Worm (Caenorhabditis elegans): ENCODE measurements around the gene perm-1.

perm-1 gene

DNA sequence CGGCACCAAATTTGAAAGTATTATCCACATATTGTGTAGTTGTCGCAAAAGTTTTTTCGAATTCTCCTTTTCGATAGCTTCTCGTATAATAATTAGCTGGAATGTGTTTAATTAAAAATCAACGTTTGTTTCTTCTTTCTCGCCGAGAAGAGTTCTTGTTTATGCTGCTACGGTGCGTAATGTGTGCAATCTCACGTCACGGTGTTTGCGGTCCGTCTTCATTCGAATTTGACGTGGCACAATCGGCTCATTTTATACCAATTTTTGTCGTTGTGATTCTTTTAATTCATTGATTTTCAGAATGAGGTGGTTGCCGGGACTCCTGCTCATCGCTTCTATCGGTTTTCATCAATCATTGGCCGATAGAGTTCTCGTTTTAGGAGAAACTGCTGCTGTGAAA is 16.4 kb upstream of the perm-1 start, which contains the start of gene ostb-1 (continued):
- TF ChIP-seq nhr-6 (tag; optimal IDR thresholded peaks at IDR 0.05) = no peak

DNA sequence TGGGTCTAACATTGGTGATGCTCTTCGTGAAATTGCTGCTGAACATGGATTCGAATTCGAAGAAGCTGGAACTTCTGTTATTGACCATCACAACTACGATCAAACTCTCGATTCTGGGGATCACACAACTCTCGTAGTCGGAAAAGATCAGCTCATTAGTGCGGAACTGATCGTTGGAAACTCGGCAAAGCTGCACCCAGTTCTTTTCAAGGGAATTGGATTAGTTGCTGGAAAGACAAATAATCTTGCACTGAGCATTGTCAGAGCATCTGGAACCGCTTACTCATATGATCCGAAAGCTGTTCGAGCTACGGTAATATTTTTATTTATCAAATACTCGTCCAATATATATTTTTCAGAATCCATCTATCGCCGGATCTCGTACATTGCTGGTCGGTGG is 15.7 kb upstream of the perm-1 start:
- TF ChIP-seq snpc-4 (tag; optimal IDR thresholded peaks at IDR 0.05) = no peak
- TF ChIP-seq aha-1 (tag) = peak; percentile 66
- TF ChIP-seq unc-62 (GFP tag; optimal IDR thresholded peaks at IDR 0.05 in 1 of 2) = peak in 1 of 2 experiments; percentile 50
- TF ChIP-seq unc-62 (tag; optimal IDR thresholded peaks at IDR 0.05) = no peak
- TF ChIP-seq nhr-28 (tag; optimal IDR thresholded peaks at IDR 0.05) = no peak

DNA sequence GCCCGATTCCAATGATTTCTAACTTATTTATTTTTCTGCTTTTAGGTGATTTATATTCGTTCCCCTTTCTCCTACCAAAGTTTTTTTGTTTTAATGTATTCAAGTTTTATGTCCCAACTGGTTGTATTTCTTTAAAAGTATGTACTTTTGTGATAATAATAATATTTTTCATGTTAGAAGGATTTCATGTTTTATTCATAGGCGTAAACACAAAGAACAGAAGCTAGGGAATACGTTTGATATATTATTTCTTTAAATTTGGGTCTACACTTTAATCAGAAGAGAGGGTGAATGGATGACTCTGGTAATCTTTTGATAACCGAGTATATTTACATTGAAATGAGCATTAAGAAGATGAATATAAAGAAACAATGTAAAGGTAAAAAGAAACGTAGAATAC is 14.5 kb upstream of the perm-1 start:
- TF ChIP-seq lin-38 (GFP tag; IDR thresholded peaks at IDR 0.05) (peak; percentile 46), daf-16 (GFP tag; optimal IDR thresholded peaks at IDR 0.05) (peak in 1 of 2 experiments; percentile 33), daf-16 (tag; optimal IDR thresholded peaks at IDR 0.05) (no peak), mes-2 (tag; optimal IDR thresholded peaks at IDR 0.05; ENCODE audit: poor library complexity, severe bottlenecking) (no peak), duxl-1 (tag; optimal IDR thresholded peaks at IDR 0.05; ENCODE audit: poor library complexity) (peak; percentile 0), unc-39 (tag; optimal IDR thresholded peaks at IDR 0.05) (no peak), T20F7.1 (GFP tag; optimal IDR thresholded peaks at IDR 0.05) (peak; percentile 20), egl-43 (GFP tag; IDR thresholded peaks at IDR 0.05) (no peak), unc-130 (GFP tag; optimal IDR thresholded peaks at IDR 0.05) (peak; percentile 40), nhr-11 (tag; optimal IDR thresholded peaks at IDR 0.05) (no peak), pqm-1 (tag; optimal IDR thresholded peaks at IDR 0.05) (no peak), lsy-2 (tag; optimal IDR thresholded peaks at IDR 0.05) (peak in 1 of 2 experiments; percentile 8), mep-1 (tag; optimal IDR thresholded peaks at IDR 0.05) (peak; percentile 12), F10B5.3 (tag; optimal IDR thresholded peaks at IDR 0.05) (peak; percentile 9), nhr-48 (tag; optimal IDR thresholded peaks at IDR 0.05) (no peak), saeg-2 (GFP tag; IDR thresholded peaks at IDR 0.05) (no peak), nhr-237 (tag; optimal IDR thresholded peaks at IDR 0.05) (no peak), arid-1 (GFP tag; conservative IDR thresholded peaks at IDR 0.05) (0 out of 2 replicates have a peak, but pooled peaks have one; percentile 11), Y105C5A.15 (GFP tag; IDR thresholded peaks at IDR 0.05) (peak; percentile 28; the same call in 1 of the 2 replicates), ZK337.2 (GFP tag; IDR thresholded peaks at IDR 0.05) (no peak), nhr-41 (GFP tag; IDR thresholded peaks at IDR 0.05) (no peak), snpc-1.2 (GFP tag; IDR thresholded peaks at IDR 0.05) (no peak)

DNA sequence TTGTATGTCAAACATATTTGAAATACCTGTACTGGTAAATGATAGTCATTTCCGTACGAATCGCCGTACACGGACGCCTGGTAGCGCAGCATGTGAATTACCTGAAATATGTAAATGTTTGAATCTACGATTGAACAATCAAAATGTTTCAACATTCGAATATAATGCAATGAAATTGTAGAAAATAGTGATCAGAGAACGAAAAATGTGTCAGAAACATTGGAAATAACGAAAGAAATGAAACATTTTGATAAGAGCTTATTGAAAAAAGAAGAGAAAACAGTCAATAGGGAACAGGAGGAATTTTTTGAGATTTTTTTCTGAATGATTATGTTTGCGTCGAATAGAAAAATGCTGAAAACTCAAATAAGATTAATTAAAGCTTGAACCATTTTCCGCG is 10.6 kb upstream of the perm-1 start, which contains the start of gene ztf-17:
ztf-17 (minus strand) TSS at position 101 of the 400 bp plus-strand sequence.
- TF ChIP-seq aha-1 (tag) = peak; percentile 64
- no peak for TF ChIP-seq madf-5 (GFP tag; IDR thresholded peaks at IDR 0.05)
- no peak for TF ChIP-seq madf-9 (GFP tag; conservative IDR thresholded peaks at IDR 0.05)

DNA sequence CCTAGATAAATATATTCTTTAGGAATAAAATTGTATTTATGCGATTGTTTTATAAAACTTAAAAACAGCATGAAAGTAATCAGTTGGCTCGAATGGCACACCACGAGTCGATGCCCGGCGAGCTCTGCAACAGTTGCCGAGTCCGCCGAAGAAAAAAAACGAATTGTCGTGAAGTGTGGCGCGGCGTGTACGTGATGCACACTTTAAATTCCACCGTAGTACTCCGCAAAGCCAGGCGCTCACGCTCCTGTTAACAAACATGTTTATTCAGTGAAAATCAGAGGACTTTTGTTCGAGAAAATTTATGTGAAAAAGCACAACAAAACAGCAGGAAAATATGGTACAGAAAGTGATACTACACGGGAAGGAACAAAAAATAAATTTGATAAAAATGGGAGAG is 10.0 kb upstream of the perm-1 start:
- TF ChIP-seq nhr-102 (tag; optimal IDR thresholded peaks at IDR 0.05) = no peak
- no peak for TF ChIP-seq php-3 (GFP tag; IDR thresholded peaks at IDR 0.05)
- no peak for TF ChIP-seq spr-1 (tag; optimal IDR thresholded peaks at IDR 0.05)
- TF ChIP-seq ZK337.2 (GFP tag; IDR thresholded peaks at IDR 0.05) = no peak
- no peak for TF ChIP-seq nhr-77 (tag; optimal IDR thresholded peaks at IDR 0.05)
- no peak for TF ChIP-seq attf-4 (tag; optimal IDR thresholded peaks at IDR 0.05)
- no peak for TF ChIP-seq aly-2 (tag; optimal IDR thresholded peaks at IDR 0.05)
- TF ChIP-seq ces-1 (GFP tag; optimal IDR thresholded peaks at IDR 0.05) = no peak
- no peak for TF ChIP-seq D1046.2 (GFP tag; IDR thresholded peaks at IDR 0.05)
- peak; percentile 20 for TF ChIP-seq lin-13 (GFP tag; optimal IDR thresholded peaks at IDR 0.05)
- TF ChIP-seq spr-3 (GFP tag; optimal IDR thresholded peaks at IDR 0.05) = no peak
- TF ChIP-seq madf-9 (GFP tag; conservative IDR thresholded peaks at IDR 0.05) = no peak
- no peak for TF ChIP-seq dmd-8 (GFP tag; IDR thresholded peaks at IDR 0.05)
- TF ChIP-seq duxl-1 (tag; optimal IDR thresholded peaks at IDR 0.05; ENCODE audit: poor library complexity) = no peak
- TF ChIP-seq ceh-20 (GFP tag; IDR thresholded peaks at IDR 0.05) = no peak
- TF ChIP-seq nhr-6 (tag; optimal IDR thresholded peaks at IDR 0.05) = peak; percentile 35
- no peak for TF ChIP-seq zfp-3 (GFP tag; conservative IDR thresholded peaks at IDR 0.05)
- no peak for TF ChIP-seq T26A8.4 (GFP tag; IDR thresholded peaks at IDR 0.05)
- no peak for TF ChIP-seq ctbp-1 (GFP tag; IDR thresholded peaks at IDR 0.05)
- no peak for TF ChIP-seq ztf-11 (tag; optimal IDR thresholded peaks at IDR 0.05)
- TF ChIP-seq saeg-2 (GFP tag; IDR thresholded peaks at IDR 0.05) = no peak
- peak; percentile 57; the same call in 1 of the 2 replicates for TF ChIP-seq hmg-1.1 (GFP tag; IDR thresholded peaks at IDR 0.05)

Data from whole organism, L4 larva.